Worm (Caenorhabditis elegans) whole organism, early embryonic: ENCODE measurements around the gene Y61A9LA.4.

Experiments used
- B0310.2 ChIP-seq: sonication (generic microtip); optimal IDR thresholded peaks from 2 replicates; lab custom pipeline; 2016; ENCODE audit warnings: mild to moderate bottlenecking, missing genetic modification characterization, missing compliant biosample characterization
- aly-1 ChIP-seq: sonication (generic microtip); optimal IDR thresholded peaks from 2 replicates; lab custom pipeline; 2016; ENCODE audit warnings: missing genetic modification characterization, missing compliant biosample characterization
- ama-1 ChIP-seq: fragments of 150-350 bp; optimal IDR thresholded peaks from 2 replicates; lab custom pipeline; 2014
- ceh-13 ChIP-seq: fragments of 200-800 bp; sonication (Bioruptor generic); optimal IDR thresholded peaks from 2 replicates; lab custom pipeline; 2018; ENCODE audit warnings: mild to moderate bottlenecking, missing genetic modification characterization, missing compliant biosample characterization
- ets-7 ChIP-seq: sonication (generic microtip); optimal IDR thresholded peaks from 2 replicates; lab custom pipeline; 2016; ENCODE audit warnings: missing genotype, missing genetic modification characterization, missing compliant biosample characterization
- flt-1 ChIP-seq: fragments of 200-800 bp; sonication (Bioruptor generic); IDR thresholded peaks from 2 replicates; pipeline ENCODE4 v1.3.6; 2022; ENCODE audit warnings: missing genetic modification characterization, missing compliant biosample characterization
- hmbx-1 ChIP-seq: sonication (generic microtip); optimal IDR thresholded peaks from 2 replicates; lab custom pipeline; 2016; ENCODE audit warnings: mild to moderate bottlenecking, missing genetic modification characterization, missing compliant biosample characterization
- hmg-4 ChIP-seq: fragments of 200-800 bp; sonication (Bioruptor generic); optimal IDR thresholded peaks from 2 replicates; lab custom pipeline; 2018; ENCODE audit warnings: mild to moderate bottlenecking, missing genetic modification characterization, missing compliant biosample characterization
- hnd-1 ChIP-seq: sonication (generic microtip); optimal IDR thresholded peaks from 2 replicates; lab custom pipeline; 2016; ENCODE audit warnings: missing genetic modification characterization, missing compliant biosample characterization
- pes-1 ChIP-seq: fragments of 200-800 bp; sonication (Bioruptor generic); IDR thresholded peaks from 2 replicates; pipeline ENCODE4 v1.3.6; 2022; ENCODE audit warnings: missing genetic modification reagents, missing genetic modification characterization, missing compliant biosample characterization
- sea-1 ChIP-seq: fragments of 200-800 bp; sonication (Bioruptor generic); conservative IDR thresholded peaks from 2 replicates; pipeline ENCODE4 v1.3.6; 2022; ENCODE audit warnings: missing genetic modification characterization, missing compliant biosample characterization
- tbx-11 ChIP-seq: fragments of 200-800 bp; sonication (Bioruptor generic); IDR thresholded peaks from 2 replicates; pipeline ENCODE4 v1.3.6; 2022; ENCODE audit warnings: missing genetic modification characterization, missing compliant biosample characterization
- tbx-37 ChIP-seq: fragments of 200-800 bp; sonication (Bioruptor generic); conservative IDR thresholded peaks from 2 replicates; pipeline ENCODE4 v1.3.6; 2022; ENCODE audit warnings: missing genetic modification reagents, missing genetic modification characterization, missing compliant biosample characterization
- tra-4 ChIP-seq: sonication (generic microtip); optimal IDR thresholded peaks from 2 replicates; lab custom pipeline; 2017; ENCODE audit warnings: missing genetic modification characterization, missing compliant biosample characterization

DNA sequence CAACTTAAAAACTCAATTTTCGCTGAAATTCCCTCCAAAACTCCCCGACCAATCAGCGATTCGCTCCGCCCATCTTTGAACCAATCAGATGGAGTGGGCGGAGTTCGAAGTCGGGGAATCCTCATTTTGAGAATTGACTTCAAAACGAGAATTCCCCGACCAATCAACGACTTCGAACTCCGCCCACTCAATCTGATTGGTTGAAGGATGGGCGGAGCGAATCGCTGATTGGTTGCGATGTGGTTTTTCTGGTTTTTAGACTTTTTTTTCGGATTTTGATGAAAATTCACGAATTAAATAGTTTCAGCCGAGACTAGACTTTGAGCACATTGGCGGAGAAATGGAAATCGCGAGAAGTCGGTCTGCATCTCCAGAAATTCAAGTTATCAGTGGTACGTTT is 11.5 kb downstream of the Y61A9LA.4 start:
- TF ChIP-seq hmbx-1 (tag; lab: Kevin White, UChicago): no peak
- no peak for TF ChIP-seq ceh-13 (GFP tag; lab: Kevin White, UChicago)
- no peak for TF ChIP-seq B0310.2
- TF ChIP-seq ets-7 (tag; lab: Kevin White, UChicago): no peak
- TF ChIP-seq aly-1 (tag; lab: Kevin White, UChicago): no peak
- no peak for TF ChIP-seq flt-1 (GFP tag; lab: Robert Waterston, UW)
- no peak for TF ChIP-seq ama-1 (lab: Kevin White, UChicago)
- TF ChIP-seq tbx-37 (GFP tag; lab: Robert Waterston, UW): no peak
- TF ChIP-seq tbx-11: no peak
- TF ChIP-seq tra-4: no peak
- TF ChIP-seq pes-1 (GFP tag; lab: Robert Waterston, UW): no peak
- no peak for TF ChIP-seq hnd-1 (tag; lab: Kevin White, UChicago)
- TF ChIP-seq sea-1 (GFP tag; lab: Robert Waterston, UW): no peak
- TF ChIP-seq hmg-4 (GFP tag; lab: Kevin White, UChicago): no peak
